Fruit fly (Drosophila melanogaster) whole organism, embryonic: Measurements from ENCODE around the gene CG5973.
A peak's percentile ranks its signal among the peaks of the same experiment; 100 is the strongest.

ENCODE experiments used
- ATbp ChIP-seq: fragments of 200-800 bp; sonication (Bioruptor generic); optimal IDR thresholded peaks from 2 replicates; lab custom pipeline; 2017; ENCODE audit warnings: missing biosample characterization, mild to moderate bottlenecking, missing genetic modification characterization, missing genetic modification reagents
- CG10209 ChIP-seq: fragments of 200-800 bp; sonication (Bioruptor generic); optimal IDR thresholded peaks from 3 replicates; lab custom pipeline; 2017; ENCODE audit warnings: missing biosample characterization, mild to moderate bottlenecking, missing genetic modification characterization, missing genetic modification reagents
- CG10366 ChIP-seq: fragments of 200-800 bp; sonication (Bioruptor generic); IDR thresholded peaks from 2 replicates; pipeline ENCODE4 v1.3.6; 2022; ENCODE audit warnings: missing biosample characterization, missing genetic modification characterization
- CG11504 ChIP-seq: fragments of 200-800 bp; sonication (Bioruptor generic); optimal IDR thresholded peaks from 3 replicates; lab custom pipeline; 2019; ENCODE audit warnings: missing biosample characterization, mild to moderate bottlenecking, missing genetic modification characterization, moderate library complexity
- CG12299 ChIP-seq: fragments of 200-800 bp; sonication (Bioruptor generic); optimal IDR thresholded peaks from 2 replicates; lab custom pipeline; 2018; ENCODE audit warnings: missing biosample characterization, mild to moderate bottlenecking, missing genetic modification characterization
- CG12659 ChIP-seq: fragments of 200-800 bp; sonication (Bioruptor generic); optimal IDR thresholded peaks from 3 replicates; lab custom pipeline; 2017; ENCODE audit warnings: mild to moderate bottlenecking, missing biosample characterization, missing genetic modification reagents, missing genetic modification characterization
- CG1603 ChIP-seq: fragments of 200-800 bp; sonication (Bioruptor generic); optimal IDR thresholded peaks from 2 replicates; lab custom pipeline; 2019; ENCODE audit warnings: missing biosample characterization, mild to moderate bottlenecking, missing genetic modification characterization, moderate library complexity
- CG17829 ChIP-seq: fragments of 200-800 bp; optimal IDR thresholded peaks from 2 replicates; lab custom pipeline; 2019; ENCODE audit warnings: missing biosample characterization, mild to moderate bottlenecking, missing genetic modification characterization, moderate library complexity
- CG31388 ChIP-seq: fragments of 200-800 bp; sonication (Bioruptor generic); optimal IDR thresholded peaks from 2 replicates; lab custom pipeline; 2016; ENCODE audit warnings: missing biosample characterization, missing genetic modification characterization
- CG31441 ChIP-seq: fragments of 200-800 bp; sonication (Bioruptor generic); IDR thresholded peaks from 2 replicates; pipeline ENCODE4 v1.3.6; 2022; ENCODE audit warnings: missing biosample characterization, missing genetic modification characterization
- CG32532 ChIP-seq: fragments of 200-800 bp; sonication (Bioruptor generic); IDR thresholded peaks from 2 replicates; pipeline ENCODE4 v1.3.6; 2022; ENCODE audit warnings: missing biosample characterization, missing genetic modification characterization
- CG4820 ChIP-seq: fragments of 200-800 bp; sonication (Bioruptor generic); optimal IDR thresholded peaks from 3 replicates; lab custom pipeline; 2016; ENCODE audit warnings: missing biosample characterization, missing genetic modification characterization
- CG7357 ChIP-seq: fragments of 200-800 bp; sonication (Bioruptor generic); IDR thresholded peaks from 3 replicates; pipeline ENCODE4 v1.3.6; 2022; ENCODE audit warnings: missing biosample characterization, missing genetic modification characterization
- CG7745 ChIP-seq: fragments of 200-800 bp; sonication (Bioruptor generic); optimal IDR thresholded peaks from 2 replicates; lab custom pipeline; 2018; ENCODE audit warnings: missing biosample characterization, mild to moderate bottlenecking, missing genetic modification characterization, moderate library complexity
- CG7963 ChIP-seq: fragments of 200-800 bp; sonication (Bioruptor generic); IDR thresholded peaks from 3 replicates; pipeline ENCODE4 v1.3.6; 2022; ENCODE audit warnings: missing biosample characterization, missing genetic modification characterization; ENCODE audit not compliant: partially characterized antibody
- CG9215 ChIP-seq: fragments of 200-800 bp; sonication (Bioruptor generic); IDR thresholded peaks from 2 replicates; pipeline ENCODE4 v1.3.6; 2022; ENCODE audit warnings: missing biosample characterization, missing genetic modification characterization
- CTCF ChIP-seq: fragments of 200-800 bp; sonication (Bioruptor generic); optimal IDR thresholded peaks from 2 replicates; lab custom pipeline; 2017; ENCODE audit warnings: missing biosample characterization, mild to moderate bottlenecking, missing genetic modification characterization, moderate library complexity
- Camta ChIP-seq: fragments of 200-800 bp; sonication (Bioruptor generic); optimal IDR thresholded peaks from 2 replicates; lab custom pipeline; 2016; ENCODE audit warnings: missing biosample characterization, missing genetic modification characterization
- D19A ChIP-seq: fragments of 200-800 bp; optimal IDR thresholded peaks from 3 replicates; lab custom pipeline; 2019; ENCODE audit warnings: missing biosample characterization, mild to moderate bottlenecking, missing genetic modification characterization, moderate library complexity
- Lhr ChIP-seq: fragments of 200-800 bp; sonication (Bioruptor generic); optimal IDR thresholded peaks from 3 replicates; lab custom pipeline; 2017; ENCODE audit warnings: mild to moderate bottlenecking, missing biosample characterization, missing genetic modification reagents, missing genetic modification characterization
- MESR4 ChIP-seq: fragments of 200-800 bp; sonication (Bioruptor generic); optimal IDR thresholded peaks from 2 replicates; lab custom pipeline; 2018; ENCODE audit warnings: missing biosample characterization, mild to moderate bottlenecking, missing genetic modification characterization, moderate library complexity
- Med ChIP-seq: fragments of 200-800 bp; sonication (Bioruptor generic); peaks from one replicate; lab custom pipeline; 2016; ENCODE audit warnings: missing biosample characterization, missing genetic modification characterization, mild to moderate bottlenecking, inconsistent platforms, moderate library complexity
- Nf-YA ChIP-seq: fragments of 200-800 bp; sonication (Bioruptor generic); IDR thresholded peaks from 2 replicates; pipeline ENCODE4 v1.3.6; 2022; ENCODE audit warnings: missing biosample characterization, missing genetic modification characterization
- Nf-YB ChIP-seq: fragments of 200-800 bp; sonication (Bioruptor generic); optimal IDR thresholded peaks from 3 replicates; lab custom pipeline; 2019; ENCODE audit warnings: missing biosample characterization, mild to moderate bottlenecking, missing genetic modification characterization, moderate library complexity
- PHDP ChIP-seq: fragments of 200-800 bp; sonication (Bioruptor generic); optimal IDR thresholded peaks from 3 replicates; lab custom pipeline; 2018; ENCODE audit warnings: missing biosample characterization, mild to moderate bottlenecking, missing genetic modification characterization, moderate library complexity
- Sox100B ChIP-seq: fragments of 200-800 bp; sonication (Bioruptor generic); optimal IDR thresholded peaks from 3 replicates; lab custom pipeline; 2018; ENCODE audit warnings: missing biosample characterization, mild to moderate bottlenecking, missing genetic modification characterization
- Usf ChIP-seq: fragments of 200-800 bp; sonication (Bioruptor generic); optimal IDR thresholded peaks from 2 replicates; lab custom pipeline; 2017; ENCODE audit warnings: missing genotype, missing biosample characterization, missing genetic modification characterization
- Xrp1 ChIP-seq: fragments of 200-800 bp; sonication (Bioruptor generic); IDR thresholded peaks from 2 replicates; pipeline ENCODE4 v1.3.6; 2022; ENCODE audit warnings: missing biosample characterization, missing genetic modification characterization
- ab ChIP-seq: fragments of 200-800 bp; sonication (Bioruptor generic); optimal IDR thresholded peaks from 2 replicates; lab custom pipeline; 2016; ENCODE audit warnings: missing biosample characterization, missing genetic modification characterization
- ac ChIP-seq: fragments of 200-800 bp; sonication (Bioruptor generic); optimal IDR thresholded peaks from 3 replicates; lab custom pipeline; 2017; ENCODE audit warnings: missing biosample characterization, mild to moderate bottlenecking, missing genetic modification characterization
- amos ChIP-seq: fragments of 200-800 bp; sonication (Bioruptor generic); IDR thresholded peaks from 2 replicates; pipeline ENCODE4 v1.3.6; 2022; ENCODE audit warnings: missing biosample characterization, missing genetic modification characterization; ENCODE audit not compliant: partially characterized antibody
- bsh ChIP-seq, 2 experiments: fragments of 200-800 bp; sonication (Bioruptor generic); optimal IDR thresholded peaks; 2 replicates each; lab custom pipeline; 2017 to 2018; ENCODE audit warnings: mild to moderate bottlenecking in 2 of 2, missing biosample characterization in 2 of 2, missing genetic modification characterization in 2 of 2, moderate library complexity in 1 of 2
- cad ChIP-seq: fragments of >200 bp; optimal IDR thresholded peaks from 2 replicates; lab custom pipeline; 2017; ENCODE audit warnings: missing biosample characterization, missing genetic modification characterization
- cas ChIP-seq: fragments of 200-800 bp; sonication (Bioruptor generic); IDR thresholded peaks from 2 replicates; pipeline ENCODE4 v1.3.6; 2022; ENCODE audit warnings: missing biosample characterization, missing genetic modification characterization
- ci ChIP-seq: fragments of 200-800 bp; sonication (Bioruptor generic); IDR thresholded peaks from 3 replicates; pipeline ENCODE4 v1.3.6; 2022; ENCODE audit warnings: missing biosample characterization, missing genetic modification characterization
- gem ChIP-seq: fragments of 200-800 bp; sonication (Bioruptor generic); optimal IDR thresholded peaks from 2 replicates; lab custom pipeline; 2019; ENCODE audit warnings: missing biosample characterization, mild to moderate bottlenecking, missing genetic modification characterization, moderate library complexity
- grn ChIP-seq: fragments of 200-800 bp; sonication (Bioruptor generic); optimal IDR thresholded peaks from 3 replicates; lab custom pipeline; 2017; ENCODE audit warnings: missing biosample characterization, missing genetic modification characterization
- h ChIP-seq: fragments of >200 bp; optimal IDR thresholded peaks from 2 replicates; lab custom pipeline; 2017
- her ChIP-seq: fragments of 200-800 bp; sonication (Bioruptor generic); optimal IDR thresholded peaks from 2 replicates; lab custom pipeline; 2016; ENCODE audit warnings: missing biosample characterization, missing genetic modification characterization
- jing ChIP-seq: fragments of 200-800 bp; sonication (Bioruptor generic); optimal IDR thresholded peaks from 2 replicates; lab custom pipeline; 2018; ENCODE audit warnings: missing biosample characterization, mild to moderate bottlenecking, missing genetic modification characterization
- org-1 ChIP-seq: fragments of 200-800 bp; sonication (Bioruptor generic); optimal IDR thresholded peaks from 2 replicates; lab custom pipeline; 2017; ENCODE audit warnings: missing biosample characterization, missing genetic modification characterization
- pita ChIP-seq: fragments of 200-800 bp; sonication (Bioruptor generic); optimal IDR thresholded peaks from 2 replicates; lab custom pipeline; 2017; ENCODE audit warnings: missing biosample characterization, mild to moderate bottlenecking, missing genetic modification characterization
- prd ChIP-seq, 3 experiments: fragments of >200 bp in 2 of 3; fragments of 200-800 bp in 1 of 3; sonication (Bioruptor generic) in 1 of 3; optimal IDR thresholded peaks in 2 of 3; IDR thresholded peaks in 1 of 3; 2 replicates in 2 of 3; 3 replicates in 1 of 3; pipeline versions ENCODE4 v1.3.6 to Lab custom; 2017 to 2022; ENCODE audit warnings: missing biosample characterization in 1 of 3, missing genetic modification characterization in 1 of 3
- sens ChIP-seq: fragments of 200-800 bp; sonication (Bioruptor generic); peaks from one replicate; lab custom pipeline; 2016; ENCODE audit warnings: missing biosample characterization, missing genetic modification characterization
- seq ChIP-seq: fragments of 200-800 bp; sonication (Bioruptor generic); IDR thresholded peaks from 2 replicates; pipeline ENCODE4 v1.3.6; 2022; ENCODE audit warnings: missing biosample characterization, missing genetic modification characterization
- slou ChIP-seq: fragments of 200-800 bp; sonication (Bioruptor generic); optimal IDR thresholded peaks from 3 replicates; lab custom pipeline; 2016; ENCODE audit warnings: missing biosample characterization, missing genetic modification characterization
- tap ChIP-seq: fragments of 200-800 bp; optimal IDR thresholded peaks from 3 replicates; lab custom pipeline; 2019; ENCODE audit warnings: missing biosample characterization, mild to moderate bottlenecking, missing genetic modification characterization, moderate library complexity
- toy ChIP-seq: fragments of 200-800 bp; sonication (Bioruptor generic); IDR thresholded peaks from 2 replicates; pipeline ENCODE4 v1.3.6; 2022; ENCODE audit warnings: missing biosample characterization, missing genetic modification characterization
- vvl ChIP-seq: fragments of 200-800 bp; sonication (Bioruptor generic); IDR thresholded peaks from 2 replicates; pipeline ENCODE4 v1.3.6; 2022; ENCODE audit warnings: missing biosample characterization, missing genetic modification characterization

Gene CG5973

DNA sequence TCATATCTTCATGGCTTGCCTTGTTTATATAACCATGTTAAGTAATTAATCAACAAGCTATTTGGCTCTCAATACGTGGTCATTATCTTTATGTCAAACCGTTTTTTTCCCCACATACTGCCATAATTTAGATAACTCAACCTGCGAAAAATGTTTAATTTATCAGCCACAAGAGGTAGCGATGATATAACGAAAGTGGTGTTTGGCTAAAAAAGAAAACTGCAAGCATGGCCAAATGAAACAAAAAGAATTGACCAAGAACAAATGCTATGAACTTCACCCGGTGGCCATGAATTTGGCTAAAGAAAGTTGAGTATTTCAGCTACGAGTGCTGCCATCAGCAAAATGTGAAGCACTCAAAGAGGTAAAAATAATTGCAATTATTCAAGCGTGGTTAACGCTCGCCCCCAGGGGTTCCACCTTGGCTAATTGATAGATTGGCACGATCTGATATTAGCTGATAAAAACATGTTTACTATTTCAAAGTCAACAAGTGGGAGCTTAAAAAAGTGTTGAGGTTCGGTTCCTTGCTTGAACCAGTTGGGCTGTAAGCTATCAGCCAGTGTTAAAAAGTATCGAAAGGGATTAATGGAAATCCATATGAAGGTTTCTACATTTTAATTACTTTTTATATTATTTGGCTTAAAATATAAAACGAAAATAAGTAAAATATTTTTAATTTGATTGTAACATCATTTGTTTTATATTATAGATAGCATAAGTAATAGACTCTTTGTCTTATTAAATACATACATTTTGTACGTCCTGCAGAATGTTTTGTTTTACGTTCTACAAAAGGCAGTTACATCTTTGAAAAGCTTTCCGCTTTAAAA, 584 bp upstream of the CG5973 start (continued):
- no peak for TF ChIP-seq ab (GFP tag; lab: Kevin White, UChicago)
- TF ChIP-seq CG4820 (GFP tag; lab: Kevin White, UChicago) = peak; percentile 40
- peak; percentile 58; the same call in 1 of the 2 replicates for TF ChIP-seq CG32532
- peak; percentile 76 for TF ChIP-seq CTCF
- peak; percentile 67 for TF ChIP-seq CG10366 (GFP tag; lab: Robert Waterston, UW)
- TF ChIP-seq toy (GFP tag; lab: Robert Waterston, UW) = peak; percentile 43; the same call in 1 of the 2 replicates
- no peak for TF ChIP-seq h (lab: Kevin White, UChicago)
- TF ChIP-seq ac (GFP tag; lab: Kevin White, UChicago) = no peak
- peak; percentile 51 for TF ChIP-seq PHDP (tag; lab: Kevin White, UChicago)

DNA sequence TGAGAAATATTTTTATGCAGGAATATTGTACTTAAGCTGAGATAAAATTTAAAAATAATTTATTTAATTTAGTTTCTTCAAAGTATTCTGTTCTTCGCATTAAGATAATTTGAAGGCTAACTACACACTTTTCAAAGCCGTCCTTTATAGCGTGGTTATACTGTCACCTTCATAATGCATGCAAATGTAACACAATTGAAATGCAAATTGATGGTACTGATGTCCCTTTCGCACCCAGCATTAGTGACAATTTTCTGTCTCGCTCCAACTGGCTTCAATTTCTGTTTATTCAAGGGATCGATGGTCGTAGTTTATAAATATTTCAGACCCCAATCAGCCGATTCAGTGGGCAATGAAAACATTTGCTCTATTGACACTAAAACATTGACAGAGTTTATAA, 1.2 kb downstream of the CG5973 start:
- TF ChIP-seq prd (optimal IDR thresholded peaks at IDR 0.05; lab: Kevin White, UChicago) = no peak
- no peak for TF ChIP-seq prd (GFP tag; IDR thresholded peaks at IDR 0.05; lab: Robert Waterston, UW)
- TF ChIP-seq Med = peak; percentile 60
- peak; percentile 78 for TF ChIP-seq vvl (GFP tag; lab: Robert Waterston, UW)
- no peak for TF ChIP-seq ci
- no peak for TF ChIP-seq CG7745 (tag; lab: Kevin White, UChicago)
- TF ChIP-seq org-1 (GFP tag; lab: Kevin White, UChicago) = no peak
- TF ChIP-seq Sox100B (GFP tag; lab: Kevin White, UChicago) = no peak
- no peak for TF ChIP-seq slou (GFP tag; lab: Kevin White, UChicago)
- TF ChIP-seq ATbp = peak; percentile 14
- TF ChIP-seq CG9215 (GFP tag; lab: Robert Waterston, UW) = no peak
- no peak for TF ChIP-seq her (GFP tag; lab: Kevin White, UChicago)
- TF ChIP-seq CG7357 (GFP tag; lab: Robert Waterston, UW) = no peak
- no peak for TF ChIP-seq Nf-YA (GFP tag; lab: Robert Waterston, UW)
- no peak for TF ChIP-seq CG17829
- no peak for TF ChIP-seq MESR4
- TF ChIP-seq cas = no peak
- TF ChIP-seq CG11504 = peak; percentile 32
- no peak for TF ChIP-seq CG12299 (tag; lab: Kevin White, UChicago)
- TF ChIP-seq jing (GFP tag; lab: Kevin White, UChicago) = no peak
- TF ChIP-seq Camta = no peak
- TF ChIP-seq CG7963 (GFP tag; lab: Robert Waterston, UW) = no peak
- no peak for TF ChIP-seq Lhr (GFP tag; lab: Kevin White, UChicago)
- no peak for TF ChIP-seq CG31388
- TF ChIP-seq seq (GFP tag; lab: Robert Waterston, UW) = no peak
- TF ChIP-seq grn = no peak
- no peak for TF ChIP-seq CG1603
- no peak for TF ChIP-seq bsh (GFP tag; optimal IDR thresholded peaks at IDR 0.05; lab: Kevin White, UChicago)
- no peak for TF ChIP-seq CG10209 (GFP tag; lab: Kevin White, UChicago)
- 0 out of 2 replicates have a peak, but pooled peaks have one; percentile 20 for TF ChIP-seq Xrp1 (GFP tag; lab: Robert Waterston, UW)
- TF ChIP-seq cad (GFP tag; lab: Kevin White, UChicago) = no peak
- peak; percentile 60 for TF ChIP-seq sens (GFP tag; lab: Kevin White, UChicago)
- no peak for TF ChIP-seq pita (GFP tag; lab: Kevin White, UChicago)
- no peak for TF ChIP-seq CG12659
- 0 out of 2 replicates have a peak, but pooled peaks have one; percentile 21 for TF ChIP-seq CG31441 (GFP tag; lab: Robert Waterston, UW)
- no peak for TF ChIP-seq D19A
- no peak for TF ChIP-seq Usf (GFP tag; lab: Kevin White, UChicago)
- TF ChIP-seq amos = no peak
- no peak for TF ChIP-seq tap (tag; lab: Kevin White, UChicago)
- TF ChIP-seq gem = peak; percentile 19
- TF ChIP-seq Nf-YB = no peak
